Fruit fly (Drosophila melanogaster): ENCODE results near the gene Arfrp1.

Gene Arfrp1

dm6 chrX:9118961-9119633 is 12.2 kb downstream of the Arfrp1 start:
- no peak for TF ChIP-seq noc (tag; optimal IDR thresholded peaks at IDR 0.05)

- no peak for TF ChIP-seq noc (tag; optimal IDR thresholded peaks at IDR 0.05)
Observed at dm6 chrX:9119671-9120364, 12.9 kb downstream of the Arfrp1 start.

dm6 chrX:9120828-9121754 is 14.2 kb downstream of the Arfrp1 start:
- TF ChIP-seq noc (tag; optimal IDR thresholded peaks at IDR 0.05) = no peak

dm6 chrX:9122492-9122891 is 15.6 kb downstream of the Arfrp1 start:
- no peak for TF ChIP-seq noc (tag; optimal IDR thresholded peaks at IDR 0.05)

- no peak for TF ChIP-seq noc (tag; optimal IDR thresholded peaks at IDR 0.05)
Observed at dm6 chrX:9127264-9128011, 20.6 kb downstream of the Arfrp1 start.

- TF ChIP-seq noc (tag; optimal IDR thresholded peaks at IDR 0.05) = no peak
Observed at dm6 chrX:9128012-9128280, 21.1 kb downstream of the Arfrp1 start.

dm6 chrX:9129436-9129835 is 22.6 kb downstream of the Arfrp1 start:
- no peak for TF ChIP-seq noc (tag; optimal IDR thresholded peaks at IDR 0.05)

- no peak for TF ChIP-seq noc (tag; optimal IDR thresholded peaks at IDR 0.05)
Observed at dm6 chrX:9130243-9130642, 23.4 kb downstream of the Arfrp1 start.

dm6 chrX:9131523-9131922 is 24.7 kb downstream of the Arfrp1 start:
- no peak for TF ChIP-seq noc (tag; optimal IDR thresholded peaks at IDR 0.05)

- no peak for TF ChIP-seq noc (tag; optimal IDR thresholded peaks at IDR 0.05)
Observed at dm6 chrX:9132589-9133237, 25.8 kb downstream of the Arfrp1 start.

dm6 chrX:9133577-9134240 is 26.8 kb downstream of the Arfrp1 start:
- no peak for TF ChIP-seq noc (tag; optimal IDR thresholded peaks at IDR 0.05)

dm6 chrX:9134241-9134849 is 27.5 kb downstream of the Arfrp1 start:
- no peak for TF ChIP-seq noc (tag; optimal IDR thresholded peaks at IDR 0.05)

- no peak for TF ChIP-seq noc (tag; optimal IDR thresholded peaks at IDR 0.05)
Observed at dm6 chrX:9134922-9135453, 28.1 kb downstream of the Arfrp1 start, which contains the start of gene fend. TSS of gene fend (minus strand) at chrX:9135099.
